Fruit fly (Drosophila melanogaster): Measurements from ENCODE around the gene CG42327.

dm6 chr3R:11678016-11678415 lies 22.1 kb downstream of the CG42327 start, which contains the start of gene CG18476:
- TF ChIP-seq psq (optimal IDR thresholded peaks at IDR 0.05) (no peak), usp (GFP tag; optimal IDR thresholded peaks at IDR 0.05) (no peak), pan (optimal IDR thresholded peaks at IDR 0.05) (no peak), Dll (optimal IDR thresholded peaks at IDR 0.05) (no peak), CG8478 (optimal IDR thresholded peaks at IDR 0.05) (no peak), EcR (GFP tag; optimal IDR thresholded peaks at IDR 0.05) (no peak)
